Worm (Caenorhabditis elegans) whole organism, late embryonic: Measurements from ENCODE around the gene gei-15.

Experiments
- C08G9.2 ChIP-seq: sonication (generic microtip); optimal IDR thresholded peaks from 2 replicates; lab custom pipeline; 2016; ENCODE audit warnings: mild to moderate bottlenecking, missing genetic modification characterization, moderate library complexity, missing compliant biosample characterization
- K02D7.2 ChIP-seq: sonication (generic microtip); optimal IDR thresholded peaks from 2 replicates; lab custom pipeline; 2017; ENCODE audit warnings: mild to moderate bottlenecking, missing genetic modification characterization, missing compliant biosample characterization
- T23F11.4 ChIP-seq: fragments of 200-800 bp; sonication (Bioruptor generic); optimal IDR thresholded peaks from 2 replicates; lab custom pipeline; 2018; ENCODE audit warnings: mild to moderate bottlenecking, missing genetic modification characterization, missing compliant biosample characterization
- ahr-1 ChIP-seq: sonication (generic microtip); optimal IDR thresholded peaks from 2 replicates; lab custom pipeline; 2016; ENCODE audit warnings: missing genetic modification characterization, missing compliant biosample characterization
- ama-1 ChIP-seq: fragments of 150-350 bp; optimal IDR thresholded peaks from 2 replicates; lab custom pipeline; 2014
- ceh-14 ChIP-seq: sonication (generic microtip); optimal IDR thresholded peaks from 2 replicates; lab custom pipeline; 2016; ENCODE audit warnings: missing genotype, missing genetic modification characterization, missing compliant biosample characterization
- ceh-18 ChIP-seq: sonication (generic microtip); optimal IDR thresholded peaks from 2 replicates; lab custom pipeline; 2016; ENCODE audit warnings: missing genetic modification characterization, missing compliant biosample characterization
- ceh-2 ChIP-seq: sonication (generic microtip); optimal IDR thresholded peaks from 2 replicates; lab custom pipeline; 2016; ENCODE audit warnings: missing genotype, missing genetic modification characterization, missing compliant biosample characterization
- ceh-24 ChIP-seq: sonication (generic microtip); optimal IDR thresholded peaks from 2 replicates; lab custom pipeline; 2016; ENCODE audit warnings: mild to moderate bottlenecking, missing genetic modification characterization, missing compliant biosample characterization
- ceh-31 ChIP-seq: sonication (generic microtip); optimal IDR thresholded peaks from 2 replicates; lab custom pipeline; 2016; ENCODE audit warnings: missing genetic modification characterization, missing compliant biosample characterization
- ceh-34 ChIP-seq: sonication (generic microtip); optimal IDR thresholded peaks from 2 replicates; lab custom pipeline; 2016; ENCODE audit warnings: mild to moderate bottlenecking, missing genetic modification characterization, missing compliant biosample characterization
- ceh-48 ChIP-seq: sonication (generic microtip); optimal IDR thresholded peaks from 2 replicates; lab custom pipeline; 2016; ENCODE audit warnings: missing genetic modification characterization, inconsistent platforms, missing compliant biosample characterization
- ceh-6 ChIP-seq: fragments of 200-800 bp; sonication (Bioruptor generic); optimal IDR thresholded peaks from 2 replicates; lab custom pipeline; 2018; ENCODE audit warnings: mild to moderate bottlenecking, missing genetic modification characterization, missing compliant biosample characterization
- dmd-4 ChIP-seq: sonication (generic microtip); optimal IDR thresholded peaks from 2 replicates; lab custom pipeline; 2016; ENCODE audit warnings: borderline replicate concordance, missing genetic modification characterization, missing compliant biosample characterization
- dve-1 ChIP-seq: sonication (generic microtip); optimal IDR thresholded peaks from 2 replicates; lab custom pipeline; 2017; ENCODE audit warnings: antibody characterized with exemption, mild to moderate bottlenecking, missing genetic modification characterization, missing compliant biosample characterization
- ets-4 ChIP-seq: sonication (generic microtip); optimal IDR thresholded peaks from 2 replicates; lab custom pipeline; 2016; ENCODE audit warnings: missing genetic modification characterization, missing compliant biosample characterization
- eyg-1 ChIP-seq: sonication (generic microtip); optimal IDR thresholded peaks from 2 replicates; lab custom pipeline; 2016; ENCODE audit warnings: missing genotype, missing genetic modification characterization, missing compliant biosample characterization
- fax-1 ChIP-seq: sonication (generic microtip); optimal IDR thresholded peaks from 2 replicates; lab custom pipeline; 2016; ENCODE audit warnings: missing genotype, missing genetic modification characterization, missing compliant biosample characterization
- fkh-10 ChIP-seq: fragments of 150-350 bp; optimal IDR thresholded peaks from 2 replicates; lab custom pipeline; 2014; ENCODE audit warnings: missing biosample characterization, missing genetic modification reagents, missing genetic modification characterization
- fkh-6 ChIP-seq: sonication (generic microtip); optimal IDR thresholded peaks from 2 replicates; lab custom pipeline; 2016; ENCODE audit warnings: missing genetic modification characterization, missing compliant biosample characterization
- gmeb-2 ChIP-seq: sonication (generic microtip); optimal IDR thresholded peaks from 2 replicates; lab custom pipeline; 2016; ENCODE audit warnings: missing genetic modification characterization, inconsistent platforms, missing compliant biosample characterization
- hlh-13 ChIP-seq: fragments of 200-800 bp; sonication (Bioruptor generic); optimal IDR thresholded peaks from 2 replicates; lab custom pipeline; 2018; ENCODE audit warnings: mild to moderate bottlenecking, missing genetic modification characterization, missing compliant biosample characterization
- hlh-15 ChIP-seq: sonication (generic microtip); optimal IDR thresholded peaks from 2 replicates; lab custom pipeline; 2016; ENCODE audit warnings: missing genetic modification characterization, missing compliant biosample characterization
- hlh-6 ChIP-seq: sonication (generic microtip); optimal IDR thresholded peaks from 2 replicates; lab custom pipeline; 2016; ENCODE audit warnings: missing genotype, missing genetic modification characterization, missing compliant biosample characterization
- hlh-8 ChIP-seq: sonication (generic microtip); optimal IDR thresholded peaks from 2 replicates; lab custom pipeline; 2016; ENCODE audit warnings: missing genotype, missing genetic modification characterization, missing compliant biosample characterization
- lim-6 ChIP-seq: sonication (generic microtip); optimal IDR thresholded peaks from 2 replicates; lab custom pipeline; 2016; ENCODE audit warnings: missing genetic modification characterization, missing compliant biosample characterization
- nfya-1 ChIP-seq: sonication (generic microtip); optimal IDR thresholded peaks from 2 replicates; lab custom pipeline; 2017; ENCODE audit warnings: missing genetic modification characterization, mild to moderate bottlenecking, missing compliant biosample characterization, antibody characterized with exemption, moderate library complexity
- nhr-11 ChIP-seq: fragments of 150-350 bp; optimal IDR thresholded peaks from 2 replicates; lab custom pipeline; 2014; ENCODE audit warnings: missing biosample characterization, missing genetic modification characterization
- odd-2 ChIP-seq: sonication (generic microtip); optimal IDR thresholded peaks from 2 replicates; lab custom pipeline; 2017; ENCODE audit warnings: antibody characterized with exemption, mild to moderate bottlenecking, missing genetic modification characterization, missing compliant biosample characterization
- pros-1 ChIP-seq: fragments of 150-350 bp; optimal IDR thresholded peaks from 2 replicates; lab custom pipeline; 2014; ENCODE audit warnings: missing biosample characterization, missing genetic modification reagents, missing genetic modification characterization
- ref-2 ChIP-seq: sonication (generic microtip); optimal IDR thresholded peaks from 2 replicates; lab custom pipeline; 2016; ENCODE audit warnings: missing genetic modification characterization, missing compliant biosample characterization
- sdc-2 ChIP-seq: sonication (generic microtip); optimal IDR thresholded peaks from 2 replicates; lab custom pipeline; 2016; ENCODE audit warnings: missing genotype, missing genetic modification characterization, missing compliant biosample characterization
- tbx-2 ChIP-seq: sonication (generic microtip); optimal IDR thresholded peaks from 2 replicates; lab custom pipeline; 2016; ENCODE audit warnings: missing genetic modification characterization, missing compliant biosample characterization
- ttx-3 ChIP-seq: sonication (generic microtip); optimal IDR thresholded peaks from 2 replicates; lab custom pipeline; 2016; ENCODE audit warnings: missing genetic modification reagents, missing genetic modification characterization, missing compliant biosample characterization
- unc-42 ChIP-seq: sonication (generic microtip); optimal IDR thresholded peaks from 2 replicates; lab custom pipeline; 2016; ENCODE audit warnings: missing genotype, missing genetic modification characterization, missing compliant biosample characterization
- unc-55 ChIP-seq: sonication (generic microtip); optimal IDR thresholded peaks from 2 replicates; lab custom pipeline; 2017; ENCODE audit warnings: missing biosample characterization, missing genetic modification reagents, missing genetic modification characterization
- ztf-16 ChIP-seq: sonication (generic microtip); optimal IDR thresholded peaks from 2 replicates; lab custom pipeline; 2017; ENCODE audit warnings: missing genetic modification characterization, missing compliant biosample characterization

Gene gei-15

ce11 chrX:6836065-6836527 lies 13.0 kb upstream of the gei-15 start, which contains the start of gene F41B4.3:
TSS of gene F41B4.3 (minus strand) at chrX:6836115.
- no peak for TF ChIP-seq ets-4 (tag; lab: Kevin White, UChicago)
- TF ChIP-seq ceh-18 (tag; lab: Kevin White, UChicago) = no peak
- no peak for TF ChIP-seq sdc-2 (tag; lab: Kevin White, UChicago)
- TF ChIP-seq ceh-24 (tag; lab: Kevin White, UChicago) = no peak
- no peak for TF ChIP-seq ttx-3 (tag; lab: Kevin White, UChicago)
- TF ChIP-seq unc-55 (GFP tag; lab: Kevin White, UChicago) = no peak
- TF ChIP-seq ceh-2 (tag; lab: Kevin White, UChicago) = no peak
- TF ChIP-seq ceh-34 = no peak
- no peak for TF ChIP-seq ceh-48 (tag; lab: Kevin White, UChicago)
- no peak for TF ChIP-seq hlh-13 (GFP tag; lab: Kevin White, UChicago)
- no peak for TF ChIP-seq tbx-2 (tag; lab: Kevin White, UChicago)
- TF ChIP-seq ceh-31 = no peak
- TF ChIP-seq ref-2 (tag; lab: Kevin White, UChicago) = no peak
- TF ChIP-seq odd-2 (tag; lab: Kevin White, UChicago) = no peak
- no peak for TF ChIP-seq fax-1 (tag; lab: Kevin White, UChicago)
- TF ChIP-seq hlh-8 (tag; lab: Kevin White, UChicago) = no peak
- no peak for TF ChIP-seq nfya-1 (tag; lab: Kevin White, UChicago)
- no peak for TF ChIP-seq C08G9.2

ce11 chrX:6835166-6835565 lies 12.1 kb upstream of the gei-15 start, which contains the start of gene F41B4.2:
TSS of gene F41B4.2 (minus strand) at chrX:6835266.
- no peak for TF ChIP-seq ceh-6
- no peak for TF ChIP-seq ztf-16 (tag; lab: Kevin White, UChicago)
- no peak for TF ChIP-seq unc-42
- no peak for TF ChIP-seq eyg-1 (tag; lab: Kevin White, UChicago)
- no peak for TF ChIP-seq hlh-6
- TF ChIP-seq unc-55 (GFP tag; lab: Kevin White, UChicago) = no peak
- TF ChIP-seq hlh-15 = no peak
- TF ChIP-seq K02D7.2 (tag; lab: Kevin White, UChicago) = no peak
- TF ChIP-seq nhr-11 (tag; lab: Kevin White, UChicago) = no peak
- no peak for TF ChIP-seq lim-6 (tag; lab: Kevin White, UChicago)
- TF ChIP-seq dve-1 = no peak
- TF ChIP-seq ttx-3 (tag; lab: Kevin White, UChicago) = no peak
- no peak for TF ChIP-seq ceh-34
- no peak for TF ChIP-seq ceh-18 (tag; lab: Kevin White, UChicago)
- TF ChIP-seq ama-1 = no peak

ce11 chrX:6825840-6826239 lies 2.8 kb upstream of the gei-15 start, which contains the start of gene F41B4.1:
TSS of gene F41B4.1 (minus strand) at chrX:6825862.
- peak; percentile 50 for TF ChIP-seq ceh-18 (tag; lab: Kevin White, UChicago)
- no peak for TF ChIP-seq fkh-6 (tag; lab: Kevin White, UChicago)

- TF ChIP-seq gmeb-2 = no peak
- no peak for TF ChIP-seq pros-1 (tag; lab: Kevin White, UChicago)
- TF ChIP-seq T23F11.4 (GFP tag; lab: Kevin White, UChicago) = no peak
- no peak for TF ChIP-seq fkh-10 (GFP tag; lab: Kevin White, UChicago)
- no peak for TF ChIP-seq dmd-4
- no peak for TF ChIP-seq K02D7.2 (tag; lab: Kevin White, UChicago)
- no peak for TF ChIP-seq ttx-3 (tag; lab: Kevin White, UChicago)
- no peak for TF ChIP-seq ceh-14 (tag; lab: Kevin White, UChicago)
- TF ChIP-seq ceh-24 (tag; lab: Kevin White, UChicago) = no peak
- TF ChIP-seq C08G9.2 = no peak
- no peak for TF ChIP-seq tbx-2 (tag; lab: Kevin White, UChicago)
- no peak for TF ChIP-seq ahr-1
- no peak for TF ChIP-seq ceh-48 (tag; lab: Kevin White, UChicago)
- no peak for TF ChIP-seq eyg-1 (tag; lab: Kevin White, UChicago)
- TF ChIP-seq ref-2 (tag; lab: Kevin White, UChicago) = no peak
Observed at ce11 chrX:6822552-6822951, 516 bp downstream of the gei-15 start.
